Fruit fly (Drosophila melanogaster): Measurements from ENCODE around the gene CG13367.

Gene CG13367

DNA sequence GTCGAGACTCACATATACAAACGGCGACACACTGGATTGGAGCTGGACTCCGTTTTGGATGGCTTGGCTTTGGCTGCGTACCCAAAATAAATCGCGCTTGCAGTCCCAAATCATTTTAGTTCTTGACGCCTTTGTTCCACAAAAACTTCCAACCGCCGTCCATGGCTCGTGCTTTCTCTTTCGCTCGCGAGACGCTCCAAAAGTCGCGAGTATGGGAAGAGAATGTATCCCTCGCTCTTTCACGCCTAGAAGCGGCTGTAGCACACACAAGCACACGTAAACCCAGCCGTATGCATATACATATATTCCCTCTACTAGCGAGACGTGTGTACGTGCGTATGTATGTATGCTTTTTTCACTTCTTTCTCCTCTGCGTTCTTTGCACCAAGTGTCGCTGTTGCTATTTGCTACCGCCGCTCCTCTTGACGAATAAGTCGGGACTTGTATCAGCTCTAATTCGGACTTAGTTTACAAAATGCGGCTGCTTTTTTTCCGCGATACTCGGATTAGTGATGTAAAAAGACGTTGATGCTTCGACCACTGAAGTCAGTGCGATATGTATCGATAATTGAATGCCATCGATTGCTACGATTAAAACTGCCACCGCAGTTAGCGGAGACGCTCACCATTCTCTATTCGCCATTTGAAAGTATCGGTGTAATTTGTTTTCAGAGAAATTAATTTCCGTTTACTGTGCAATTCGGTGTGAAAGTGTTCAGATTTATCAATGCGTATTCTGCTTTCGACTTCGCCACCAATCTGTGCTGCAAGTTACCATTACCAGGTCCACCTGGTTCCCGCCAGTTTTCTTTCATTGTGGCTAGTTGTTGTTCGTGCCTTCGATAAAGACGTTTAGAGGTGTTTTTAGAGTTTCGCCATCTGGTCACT is 11.2 kb downstream of the CG13367 start, which contains the start of the genes Hmt4-20 and SkpA:
Gene Hmt4-20, minus strand, starts transcription at position 542 of the 888 bp plus-strand sequence.
Gene SkpA, plus strand, starts transcription at position 623 of the 888 bp plus-strand sequence.
- TF ChIP-seq CG10348 (GFP tag; IDR thresholded peaks at IDR 0.05): no peak
- no peak for TF ChIP-seq CG4496 (GFP tag; IDR thresholded peaks at IDR 0.05)
- no peak for TF ChIP-seq CG9948 (tag; optimal IDR thresholded peaks at IDR 0.05)
- no peak for TF ChIP-seq CG13204 (GFP tag; optimal IDR thresholded peaks at IDR 0.05)
- no peak for TF ChIP-seq CG8159 (tag; optimal IDR thresholded peaks at IDR 0.05)

DNA sequence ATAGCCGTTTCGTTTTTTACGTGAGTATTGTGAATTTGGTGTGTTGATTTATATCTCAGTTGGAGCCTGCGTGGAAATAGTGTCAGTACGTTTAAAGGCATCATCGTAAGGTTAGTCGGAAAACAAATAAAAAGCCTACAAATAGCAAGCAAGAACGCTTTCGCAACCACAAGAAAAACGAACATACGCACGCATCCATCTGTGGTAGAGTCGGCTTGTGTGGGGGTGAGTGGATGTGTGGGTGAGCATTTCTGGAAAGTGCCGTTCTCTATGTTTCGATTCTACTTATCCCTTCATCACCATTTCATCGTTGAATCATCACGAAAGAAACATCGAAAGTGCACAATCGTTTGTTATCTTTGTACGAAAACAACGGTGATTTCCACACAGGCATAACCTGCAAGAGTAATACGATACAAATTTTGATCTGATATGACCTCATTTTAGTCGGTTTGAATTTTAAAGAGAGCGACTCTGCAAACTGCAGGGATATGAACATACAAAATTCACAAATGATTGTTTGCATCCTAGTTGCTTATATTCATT is 11.9 kb downstream of the CG13367 start:
- no peak for TF ChIP-seq CG32121 (GFP tag; IDR thresholded peaks at IDR 0.05)
- TF ChIP-seq Pif1B (GFP tag; optimal IDR thresholded peaks at IDR 0.05): no peak
- TF ChIP-seq rn (GFP tag; IDR thresholded peaks at IDR 0.05): no peak
- no peak for TF ChIP-seq CG14655 (GFP tag; optimal IDR thresholded peaks at IDR 0.05)
- no peak for TF ChIP-seq CG17806 (tag; optimal IDR thresholded peaks at IDR 0.05)
- no peak for TF ChIP-seq CG34367 (tag; optimal IDR thresholded peaks at IDR 0.05)
- no peak for TF ChIP-seq CG15710 (tag; optimal IDR thresholded peaks at IDR 0.05)
- no peak for TF ChIP-seq CG4496 (GFP tag; IDR thresholded peaks at IDR 0.05)
- no peak for TF ChIP-seq gl (tag; optimal IDR thresholded peaks at IDR 0.05)
- no peak for TF ChIP-seq CG8159 (tag; optimal IDR thresholded peaks at IDR 0.05)
- no peak for TF ChIP-seq fd96Ca (GFP tag; IDR thresholded peaks at IDR 0.05)
- TF ChIP-seq D1 (tag; optimal IDR thresholded peaks at IDR 0.05): no peak
- no peak for TF ChIP-seq CG9948 (tag; optimal IDR thresholded peaks at IDR 0.05)
- no peak for TF ChIP-seq CG13204 (GFP tag; optimal IDR thresholded peaks at IDR 0.05)
- no peak for TF ChIP-seq CG12605 (GFP tag; IDR thresholded peaks at IDR 0.05)
- TF ChIP-seq EcR (GFP tag; optimal IDR thresholded peaks at IDR 0.05): no peak
- TF ChIP-seq CG10348 (GFP tag; IDR thresholded peaks at IDR 0.05): no peak
- no peak for TF ChIP-seq Snoo (tag; optimal IDR thresholded peaks at IDR 0.05)
- no peak for TF ChIP-seq Ets98B (GFP tag; IDR thresholded peaks at IDR 0.05)
- no peak for TF ChIP-seq CG8301 (tag; optimal IDR thresholded peaks at IDR 0.05)

DNA sequence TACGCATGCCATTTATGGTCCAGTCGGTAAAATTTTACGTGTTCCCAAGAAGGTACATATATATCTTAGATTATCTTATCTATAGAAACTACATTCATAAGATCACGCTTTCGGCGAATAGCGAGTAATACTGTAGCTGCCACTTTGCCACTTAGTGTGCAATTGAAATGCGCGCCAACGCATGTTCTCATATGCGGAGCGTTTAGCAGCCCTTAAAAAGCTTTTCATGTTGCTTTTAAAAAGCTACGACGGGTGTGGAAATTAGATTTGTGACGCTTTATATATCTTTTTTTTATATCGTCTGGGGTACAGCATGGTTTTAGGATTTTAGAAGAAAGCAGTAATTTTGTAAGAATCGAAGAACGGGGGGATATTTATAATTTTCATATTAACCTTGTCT is 13.5 kb downstream of the CG13367 start:
- TF ChIP-seq Ets98B (GFP tag; IDR thresholded peaks at IDR 0.05) (no peak), CG4496 (GFP tag; IDR thresholded peaks at IDR 0.05) (no peak), CG34367 (tag; optimal IDR thresholded peaks at IDR 0.05) (no peak), Pif1B (GFP tag; optimal IDR thresholded peaks at IDR 0.05) (no peak), EcR (GFP tag; optimal IDR thresholded peaks at IDR 0.05) (no peak), CG8301 (tag; optimal IDR thresholded peaks at IDR 0.05) (no peak), Snoo (tag; optimal IDR thresholded peaks at IDR 0.05) (no peak), CG17806 (tag; optimal IDR thresholded peaks at IDR 0.05) (no peak)

DNA sequence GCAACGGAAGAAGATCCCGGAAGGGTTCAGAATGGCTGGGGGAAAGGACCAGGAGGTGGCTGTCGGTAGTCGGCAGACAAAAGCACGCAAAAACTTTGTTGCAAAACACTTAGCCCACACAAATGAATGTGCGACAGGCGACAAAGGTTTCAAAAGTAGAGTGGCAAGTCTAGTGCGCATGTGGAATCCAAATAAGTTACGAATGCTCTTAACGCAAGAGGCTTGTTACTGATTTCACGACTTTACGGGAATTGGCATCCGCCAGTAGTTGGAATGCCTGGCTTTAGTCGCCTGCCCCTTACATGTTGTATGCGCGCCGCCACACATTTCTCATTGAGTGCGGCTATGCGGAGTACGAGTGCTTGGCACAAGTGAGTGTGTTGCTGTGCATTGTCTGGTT is 33.9 kb downstream of the CG13367 start:
- peak; percentile 15 for TF ChIP-seq CG15710 (tag; optimal IDR thresholded peaks at IDR 0.05)
- TF ChIP-seq CG8301 (tag; optimal IDR thresholded peaks at IDR 0.05): no peak
- TF ChIP-seq rn (GFP tag; IDR thresholded peaks at IDR 0.05): no peak
- TF ChIP-seq CG14655 (GFP tag; optimal IDR thresholded peaks at IDR 0.05): peak; percentile 31
- no peak for TF ChIP-seq CG8159 (tag; optimal IDR thresholded peaks at IDR 0.05)
- 0 out of 2 replicates have a peak, but pooled peaks have one; percentile 31 for TF ChIP-seq CG32121 (GFP tag; IDR thresholded peaks at IDR 0.05)
- TF ChIP-seq Ets98B (GFP tag; IDR thresholded peaks at IDR 0.05): peak; percentile 55; the same call in 1 of the 2 replicates
- TF ChIP-seq CG13204 (GFP tag; optimal IDR thresholded peaks at IDR 0.05): no peak
- TF ChIP-seq CG9948 (tag; optimal IDR thresholded peaks at IDR 0.05): peak; percentile 12
- TF ChIP-seq CG34367 (tag; optimal IDR thresholded peaks at IDR 0.05): no peak
- TF ChIP-seq CG4496 (GFP tag; IDR thresholded peaks at IDR 0.05): peak; percentile 62; the same call in 2 of the 3 replicates
- TF ChIP-seq CG17806 (tag; optimal IDR thresholded peaks at IDR 0.05): no peak
- no peak for TF ChIP-seq Pif1B (GFP tag; optimal IDR thresholded peaks at IDR 0.05)
- no peak for TF ChIP-seq EcR (GFP tag; optimal IDR thresholded peaks at IDR 0.05)
- TF ChIP-seq Pif1A (GFP tag; optimal IDR thresholded peaks at IDR 0.05): peak; percentile 35

DNA sequence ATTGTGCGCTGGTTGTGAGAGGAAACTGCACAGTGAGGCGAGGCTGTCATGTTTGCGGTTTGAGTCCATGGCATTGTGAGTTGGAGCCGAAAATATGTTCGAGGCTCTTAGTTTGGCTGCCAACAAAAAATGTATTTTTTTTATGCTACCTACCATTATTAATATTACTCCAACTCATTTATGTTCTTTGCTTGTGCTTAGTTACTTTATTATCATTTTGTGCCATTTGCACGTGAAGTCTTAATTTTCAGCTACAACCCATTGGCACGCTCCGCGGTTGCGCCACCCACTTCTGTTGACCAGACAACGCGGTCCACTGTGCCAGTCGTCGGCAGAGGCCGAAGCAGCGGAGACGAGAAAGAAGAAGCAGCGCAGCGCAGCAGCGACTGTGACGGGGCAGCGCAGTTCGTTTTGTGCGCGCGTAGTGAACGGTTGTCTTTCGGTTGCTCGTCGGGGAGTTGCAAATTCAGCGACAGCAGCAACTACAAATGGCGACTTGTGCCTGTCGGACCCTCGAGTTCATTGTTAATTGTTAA is 41.9 kb downstream of the CG13367 start, which contains the start of gene sdk:
Gene sdk, plus strand, starts transcription at position 398 of the 536 bp plus-strand sequence.
- TF ChIP-seq EcR (GFP tag; optimal IDR thresholded peaks at IDR 0.05) (peak; percentile 56), CG13204 (GFP tag; optimal IDR thresholded peaks at IDR 0.05) (peak; percentile 76), CG8159 (tag; optimal IDR thresholded peaks at IDR 0.05) (peak; percentile 91), Snoo (tag; optimal IDR thresholded peaks at IDR 0.05) (peak; percentile 93), Pif1A (GFP tag; optimal IDR thresholded peaks at IDR 0.05) (peak; percentile 97), CG34367 (tag; optimal IDR thresholded peaks at IDR 0.05) (peak; percentile 84), CG12605 (GFP tag; IDR thresholded peaks at IDR 0.05) (peak; percentile 75), Ets98B (GFP tag; IDR thresholded peaks at IDR 0.05) (peak; percentile 86), CG32121 (GFP tag; IDR thresholded peaks at IDR 0.05) (peak; percentile 91), CG15710 (tag; optimal IDR thresholded peaks at IDR 0.05) (peak; percentile 89), Pif1B (GFP tag; optimal IDR thresholded peaks at IDR 0.05) (peak; percentile 92), D1 (tag; optimal IDR thresholded peaks at IDR 0.05) (peak; percentile 89), CG9948 (tag; optimal IDR thresholded peaks at IDR 0.05) (peak; percentile 88), CG4496 (GFP tag; IDR thresholded peaks at IDR 0.05) (peak; percentile 87), CG8301 (tag; optimal IDR thresholded peaks at IDR 0.05) (peak; percentile 92), CG17806 (tag; optimal IDR thresholded peaks at IDR 0.05) (peak; percentile 86), CG10348 (GFP tag; IDR thresholded peaks at IDR 0.05) (0 out of 2 replicates have a peak, but pooled peaks have one; percentile 65), CG14655 (GFP tag; optimal IDR thresholded peaks at IDR 0.05) (peak; percentile 95), rn (GFP tag; IDR thresholded peaks at IDR 0.05) (peak; percentile 52; the same call in 1 of the 2 replicates), gl (tag; optimal IDR thresholded peaks at IDR 0.05) (peak; percentile 78), fd96Ca (GFP tag; IDR thresholded peaks at IDR 0.05) (peak; percentile 92)
